Worm (Caenorhabditis elegans) whole organism, L2 larva: ENCODE data around the gene spe-51.

Source experiments
- F13H6.1 ChIP-seq: sonication (generic microtip); optimal IDR thresholded peaks from 2 replicates; lab custom pipeline; 2016; ENCODE audit warnings: missing genetic modification characterization, missing compliant biosample characterization
- crh-2 ChIP-seq: sonication (generic microtip); optimal IDR thresholded peaks from 2 replicates; lab custom pipeline; 2017; ENCODE audit warnings: missing biosample characterization, missing genetic modification characterization
- dmd-4 ChIP-seq: sonication (generic microtip); optimal IDR thresholded peaks from 2 replicates; lab custom pipeline; 2017; ENCODE audit warnings: missing biosample characterization, missing genetic modification characterization
- fos-1 ChIP-seq: fragments of 150-350 bp; optimal IDR thresholded peaks from 2 replicates; lab custom pipeline; 2014; ENCODE audit warnings: missing biosample characterization, missing genetic modification characterization
- lin-13 ChIP-seq: fragments of 150-350 bp; optimal IDR thresholded peaks from 2 replicates; lab custom pipeline; 2014; ENCODE audit warnings: missing biosample characterization, missing genetic modification reagents, missing genetic modification characterization
- lin-39 ChIP-seq: fragments of 150-350 bp; optimal IDR thresholded peaks from 2 replicates; lab custom pipeline; 2014; ENCODE audit warnings: missing biosample characterization, missing genetic modification reagents, missing genetic modification characterization
- nhr-237 ChIP-seq: fragments of 150-350 bp; optimal IDR thresholded peaks from 2 replicates; lab custom pipeline; 2014; ENCODE audit warnings: missing biosample characterization, missing genetic modification characterization
- nhr-6 ChIP-seq: fragments of 150-350 bp; optimal IDR thresholded peaks from 2 replicates; lab custom pipeline; 2014; ENCODE audit warnings: missing biosample characterization, missing genetic modification characterization
- peb-1 ChIP-seq: fragments of 150-350 bp; optimal IDR thresholded peaks from 2 replicates; lab custom pipeline; 2014; ENCODE audit warnings: missing biosample characterization, missing genetic modification characterization
- ztf-4 ChIP-seq: fragments of 150-350 bp; optimal IDR thresholded peaks from 2 replicates; lab custom pipeline; 2014; ENCODE audit warnings: missing biosample characterization, missing genetic modification characterization

ce11 chrIV:4653708-4654107, 38.9 kb upstream of the spe-51 start:
- TF ChIP-seq nhr-237 (tag; lab: Kevin White, UChicago) (no peak), F13H6.1 (tag; lab: Kevin White, UChicago) (no peak), lin-13 (GFP tag; lab: Kevin White, UChicago) (no peak), peb-1 (tag; lab: Kevin White, UChicago) (no peak), crh-2 (tag; lab: Kevin White, UChicago) (no peak), dmd-4 (tag; lab: Kevin White, UChicago) (no peak), ztf-4 (tag; lab: Kevin White, UChicago) (no peak), fos-1 (tag; lab: Kevin White, UChicago) (no peak), nhr-6 (tag; lab: Kevin White, UChicago) (no peak), lin-39 (tag; lab: Kevin White, UChicago) (no peak)
